Worm (Caenorhabditis elegans) whole organism, late embryonic: ENCODE measurements around the gene shw-3.

Source experiments
- C08G9.2 ChIP-seq: sonication (generic microtip); optimal IDR thresholded peaks from 2 replicates; lab custom pipeline; 2016; ENCODE audit warnings: mild to moderate bottlenecking, missing genetic modification characterization, moderate library complexity, missing compliant biosample characterization
- T23F11.4 ChIP-seq: fragments of 200-800 bp; sonication (Bioruptor generic); optimal IDR thresholded peaks from 2 replicates; lab custom pipeline; 2018; ENCODE audit warnings: mild to moderate bottlenecking, missing genetic modification characterization, missing compliant biosample characterization
- Y22D7AL.16 ChIP-seq: sonication (generic microtip); optimal IDR thresholded peaks from 2 replicates; lab custom pipeline; 2016; ENCODE audit warnings: missing genetic modification characterization, missing compliant biosample characterization
- ahr-1 ChIP-seq: sonication (generic microtip); optimal IDR thresholded peaks from 2 replicates; lab custom pipeline; 2016; ENCODE audit warnings: missing genetic modification characterization, missing compliant biosample characterization
- ceh-18 ChIP-seq: sonication (generic microtip); optimal IDR thresholded peaks from 2 replicates; lab custom pipeline; 2016; ENCODE audit warnings: missing genetic modification characterization, missing compliant biosample characterization
- ceh-2 ChIP-seq: sonication (generic microtip); optimal IDR thresholded peaks from 2 replicates; lab custom pipeline; 2016; ENCODE audit warnings: missing genotype, missing genetic modification characterization, missing compliant biosample characterization
- ceh-22 ChIP-seq: sonication (generic microtip); optimal IDR thresholded peaks from 2 replicates; lab custom pipeline; 2017; ENCODE audit warnings: missing biosample characterization, missing genetic modification characterization
- ceh-24 ChIP-seq: sonication (generic microtip); optimal IDR thresholded peaks from 2 replicates; lab custom pipeline; 2016; ENCODE audit warnings: mild to moderate bottlenecking, missing genetic modification characterization, missing compliant biosample characterization
- ceh-34 ChIP-seq: sonication (generic microtip); optimal IDR thresholded peaks from 2 replicates; lab custom pipeline; 2016; ENCODE audit warnings: mild to moderate bottlenecking, missing genetic modification characterization, missing compliant biosample characterization
- ceh-6 ChIP-seq: fragments of 200-800 bp; sonication (Bioruptor generic); optimal IDR thresholded peaks from 2 replicates; lab custom pipeline; 2018; ENCODE audit warnings: mild to moderate bottlenecking, missing genetic modification characterization, missing compliant biosample characterization
- ceh-9 ChIP-seq: sonication (generic microtip); optimal IDR thresholded peaks from 2 replicates; lab custom pipeline; 2016; ENCODE audit warnings: mild to moderate bottlenecking, missing genetic modification characterization, inconsistent platforms, missing compliant biosample characterization
- che-1 ChIP-seq: sonication (generic microtip); optimal IDR thresholded peaks from 2 replicates; lab custom pipeline; 2016; ENCODE audit warnings: mild to moderate bottlenecking, missing genetic modification characterization, missing compliant biosample characterization
- dmd-4 ChIP-seq: sonication (generic microtip); optimal IDR thresholded peaks from 2 replicates; lab custom pipeline; 2016; ENCODE audit warnings: borderline replicate concordance, missing genetic modification characterization, missing compliant biosample characterization
- dve-1 ChIP-seq: sonication (generic microtip); optimal IDR thresholded peaks from 2 replicates; lab custom pipeline; 2017; ENCODE audit warnings: antibody characterized with exemption, mild to moderate bottlenecking, missing genetic modification characterization, missing compliant biosample characterization
- elt-2 ChIP-seq: sonication (generic microtip); optimal IDR thresholded peaks from 2 replicates; lab custom pipeline; 2016; ENCODE audit warnings: missing genetic modification reagents, missing genetic modification characterization, missing compliant biosample characterization
- elt-4 ChIP-seq: sonication (generic microtip); optimal IDR thresholded peaks from 2 replicates; lab custom pipeline; 2016; ENCODE audit warnings: missing genetic modification characterization, missing compliant biosample characterization
- ets-4 ChIP-seq: sonication (generic microtip); optimal IDR thresholded peaks from 2 replicates; lab custom pipeline; 2016; ENCODE audit warnings: missing genetic modification characterization, missing compliant biosample characterization
- fkh-10 ChIP-seq: fragments of 150-350 bp; optimal IDR thresholded peaks from 2 replicates; lab custom pipeline; 2014; ENCODE audit warnings: missing biosample characterization, missing genetic modification reagents, missing genetic modification characterization
- fkh-6 ChIP-seq: sonication (generic microtip); optimal IDR thresholded peaks from 2 replicates; lab custom pipeline; 2016; ENCODE audit warnings: missing genetic modification characterization, missing compliant biosample characterization
- hlh-13 ChIP-seq: fragments of 200-800 bp; sonication (Bioruptor generic); optimal IDR thresholded peaks from 2 replicates; lab custom pipeline; 2018; ENCODE audit warnings: mild to moderate bottlenecking, missing genetic modification characterization, missing compliant biosample characterization
- hlh-15 ChIP-seq: sonication (generic microtip); optimal IDR thresholded peaks from 2 replicates; lab custom pipeline; 2016; ENCODE audit warnings: missing genetic modification characterization, missing compliant biosample characterization
- hlh-8 ChIP-seq: sonication (generic microtip); optimal IDR thresholded peaks from 2 replicates; lab custom pipeline; 2016; ENCODE audit warnings: missing genotype, missing genetic modification characterization, missing compliant biosample characterization
- lim-6 ChIP-seq: sonication (generic microtip); optimal IDR thresholded peaks from 2 replicates; lab custom pipeline; 2016; ENCODE audit warnings: missing genetic modification characterization, missing compliant biosample characterization
- madf-2 ChIP-seq: sonication (generic microtip); optimal IDR thresholded peaks from 2 replicates; lab custom pipeline; 2017; ENCODE audit warnings: missing genetic modification characterization, missing compliant biosample characterization
- nfya-1 ChIP-seq: sonication (generic microtip); optimal IDR thresholded peaks from 2 replicates; lab custom pipeline; 2017; ENCODE audit warnings: missing genetic modification characterization, mild to moderate bottlenecking, missing compliant biosample characterization, antibody characterized with exemption, moderate library complexity
- nhr-11 ChIP-seq: fragments of 150-350 bp; optimal IDR thresholded peaks from 2 replicates; lab custom pipeline; 2014; ENCODE audit warnings: missing biosample characterization, missing genetic modification characterization
- odd-2 ChIP-seq: sonication (generic microtip); optimal IDR thresholded peaks from 2 replicates; lab custom pipeline; 2017; ENCODE audit warnings: antibody characterized with exemption, mild to moderate bottlenecking, missing genetic modification characterization, missing compliant biosample characterization
- pag-3 ChIP-seq: sonication (generic microtip); optimal IDR thresholded peaks from 2 replicates; lab custom pipeline; 2016; ENCODE audit warnings: missing compliant biosample characterization, missing genetic modification characterization, borderline replicate concordance
- pat-9 ChIP-seq: fragments of 200-800 bp; sonication (Bioruptor generic); optimal IDR thresholded peaks from 2 replicates; lab custom pipeline; 2018; ENCODE audit warnings: mild to moderate bottlenecking, missing genetic modification characterization, moderate library complexity, missing compliant biosample characterization
- pha-4 ChIP-seq: fragments of 150-350 bp; optimal IDR thresholded peaks from 2 replicates; lab custom pipeline; 2018; ENCODE audit warnings: missing biosample characterization, missing genetic modification reagents, missing genetic modification characterization
- ref-2 ChIP-seq: sonication (generic microtip); optimal IDR thresholded peaks from 2 replicates; lab custom pipeline; 2016; ENCODE audit warnings: missing genetic modification characterization, missing compliant biosample characterization
- rnt-1 ChIP-seq: sonication (generic microtip); optimal IDR thresholded peaks from 2 replicates; lab custom pipeline; 2016; ENCODE audit warnings: missing genetic modification characterization, missing compliant biosample characterization
- sdc-2 ChIP-seq: sonication (generic microtip); optimal IDR thresholded peaks from 2 replicates; lab custom pipeline; 2016; ENCODE audit warnings: missing genotype, missing genetic modification characterization, missing compliant biosample characterization
- sox-4 ChIP-seq: sonication (generic microtip); optimal IDR thresholded peaks from 2 replicates; lab custom pipeline; 2017; ENCODE audit warnings: mild to moderate bottlenecking, missing genetic modification characterization, inconsistent platforms, missing compliant biosample characterization
- tbx-7 ChIP-seq: sonication (generic microtip); optimal IDR thresholded peaks from 2 replicates; lab custom pipeline; 2016; ENCODE audit warnings: missing genotype, missing genetic modification characterization, missing compliant biosample characterization
- unc-42 ChIP-seq: sonication (generic microtip); optimal IDR thresholded peaks from 2 replicates; lab custom pipeline; 2016; ENCODE audit warnings: missing genotype, missing genetic modification characterization, missing compliant biosample characterization
- ztf-16 ChIP-seq: sonication (generic microtip); optimal IDR thresholded peaks from 2 replicates; lab custom pipeline; 2017; ENCODE audit warnings: missing genetic modification characterization, missing compliant biosample characterization

shw-3 gene

ce11 chrV:12995269-12995668, 8.3 kb upstream of the shw-3 start, which contains the start of gene far-5:
Gene far-5, plus strand, starts transcription at chrV:12995569.
- TF ChIP-seq hlh-13 (GFP tag; lab: Kevin White, UChicago) (no peak), ztf-16 (no peak), pag-3 (tag; lab: Kevin White, UChicago) (no peak), fkh-6 (no peak), ceh-9 (tag; lab: Kevin White, UChicago) (no peak), dve-1 (tag; lab: Kevin White, UChicago) (no peak), lim-6 (no peak), ahr-1 (tag; lab: Kevin White, UChicago) (no peak), dmd-4 (no peak), nfya-1 (tag; lab: Kevin White, UChicago) (no peak), hlh-8 (tag; lab: Kevin White, UChicago) (no peak), sdc-2 (tag; lab: Kevin White, UChicago) (no peak), rnt-1 (no peak), odd-2 (tag; lab: Kevin White, UChicago) (no peak), C08G9.2 (tag; lab: Kevin White, UChicago) (no peak), nhr-11 (tag; lab: Kevin White, UChicago) (no peak), elt-2 (no peak), Y22D7AL.16 (tag; lab: Kevin White, UChicago) (no peak)

- TF ChIP-seq ztf-16 (no peak), elt-4 (no peak), ets-4 (tag; lab: Kevin White, UChicago) (no peak), ceh-6 (GFP tag; lab: Kevin White, UChicago) (no peak)
These were observed 5.9 kb upstream of the shw-3 start, which contains the start of the genes F15B9.11 and dsl-7 for ce11 chrV:12992891-12993290. Gene F15B9.11, minus strand, starts transcription at chrV:12992895. Gene dsl-7, plus strand, starts transcription at chrV:12993150.

ce11 chrV:12988256-12988655, 1.3 kb upstream of the shw-3 start, which contains the start of gene F15B9.8:
Gene F15B9.8, plus strand, starts transcription at chrV:12988556.
- TF ChIP-seq madf-2 (tag; lab: Kevin White, UChicago): no peak
- no peak for TF ChIP-seq hlh-15 (tag; lab: Kevin White, UChicago)
- TF ChIP-seq sox-4: no peak
- no peak for TF ChIP-seq ceh-2 (tag; lab: Kevin White, UChicago)
- no peak for TF ChIP-seq ceh-18
- TF ChIP-seq ceh-6 (GFP tag; lab: Kevin White, UChicago): no peak
- no peak for TF ChIP-seq ets-4 (tag; lab: Kevin White, UChicago)
- no peak for TF ChIP-seq unc-42 (tag; lab: Kevin White, UChicago)
- no peak for TF ChIP-seq dmd-4

- TF ChIP-seq ets-4 (tag; lab: Kevin White, UChicago): no peak
- TF ChIP-seq nfya-1 (tag; lab: Kevin White, UChicago): no peak
- no peak for TF ChIP-seq ref-2
- no peak for TF ChIP-seq tbx-7
- no peak for TF ChIP-seq hlh-8 (tag; lab: Kevin White, UChicago)
- no peak for TF ChIP-seq ceh-34 (tag; lab: Kevin White, UChicago)
- no peak for TF ChIP-seq lim-6
- no peak for TF ChIP-seq fkh-6
- no peak for TF ChIP-seq pha-4 (tag; lab: Kevin White, UChicago)
- no peak for TF ChIP-seq pat-9 (tag; lab: Kevin White, UChicago)
- TF ChIP-seq fkh-10: no peak
- no peak for TF ChIP-seq ceh-24
- TF ChIP-seq T23F11.4 (GFP tag; lab: Kevin White, UChicago): no peak
- no peak for TF ChIP-seq unc-42 (tag; lab: Kevin White, UChicago)
- no peak for TF ChIP-seq ceh-22
- TF ChIP-seq che-1: no peak
- no peak for TF ChIP-seq ceh-9 (tag; lab: Kevin White, UChicago)
- no peak for TF ChIP-seq madf-2 (tag; lab: Kevin White, UChicago)
These were observed 12.9 kb downstream of the shw-3 start for ce11 chrV:12974047-12974446.
